Fruit fly (Drosophila melanogaster) whole organism, prepupa: ENCODE results near the gene CG1662.

Source experiments
- CG10631 ChIP-seq: fragments of 200-800 bp; sonication (Bioruptor generic); optimal IDR thresholded peaks from 2 replicates; lab custom pipeline; 2016; ENCODE audit warnings: missing biosample characterization, missing genetic modification characterization
- CG10669 ChIP-seq: fragments of 200-800 bp; sonication (Bioruptor generic); optimal IDR thresholded peaks from 3 replicates; lab custom pipeline; 2018; ENCODE audit warnings: missing biosample characterization, mild to moderate bottlenecking, missing genetic modification characterization, moderate library complexity
- CG11294 ChIP-seq: fragments of 200-800 bp; sonication (Bioruptor generic); IDR thresholded peaks from 2 replicates; pipeline ENCODE4 v1.3.6; 2022; ENCODE audit warnings: missing biosample characterization, missing genetic modification characterization
- CG1621 ChIP-seq: fragments of 200-800 bp; sonication (Bioruptor generic); optimal IDR thresholded peaks from 3 replicates; lab custom pipeline; 2018; ENCODE audit warnings: missing biosample characterization, mild to moderate bottlenecking, missing genetic modification characterization
- CG16779 ChIP-seq: fragments of 200-800 bp; sonication (Bioruptor generic); optimal IDR thresholded peaks from 3 replicates; lab custom pipeline; 2017; ENCODE audit warnings: missing biosample characterization, mild to moderate bottlenecking, missing genetic modification characterization
- CG31627 ChIP-seq: fragments of 200-800 bp; sonication (Bioruptor generic); optimal IDR thresholded peaks from 3 replicates; lab custom pipeline; 2016; ENCODE audit warnings: missing biosample characterization, missing genetic modification characterization
- CG32006 ChIP-seq: fragments of 200-800 bp; sonication (Bioruptor generic); optimal IDR thresholded peaks from 3 replicates; lab custom pipeline; 2017; ENCODE audit warnings: missing biosample characterization, mild to moderate bottlenecking, missing genetic modification characterization
- CG3919 ChIP-seq: fragments of 200-800 bp; sonication (Bioruptor generic); optimal IDR thresholded peaks from 3 replicates; lab custom pipeline; 2016; ENCODE audit warnings: missing biosample characterization, missing genetic modification characterization
- CG6163 ChIP-seq: fragments of 200-800 bp; sonication (Bioruptor generic); IDR thresholded peaks from 3 replicates; pipeline ENCODE4 v1.3.6; 2022; ENCODE audit warnings: missing biosample characterization, missing genetic modification characterization
- CG6276 ChIP-seq: fragments of 200-800 bp; sonication (Bioruptor generic); optimal IDR thresholded peaks from 2 replicates; lab custom pipeline; 2017; ENCODE audit warnings: missing biosample characterization, mild to moderate bottlenecking, missing genetic modification characterization
- CG6792 ChIP-seq: fragments of 200-800 bp; sonication (Bioruptor generic); optimal IDR thresholded peaks from 3 replicates; lab custom pipeline; 2016; ENCODE audit warnings: missing biosample characterization, missing genetic modification characterization
- CG6854 ChIP-seq: fragments of 200-800 bp; sonication (Bioruptor generic); optimal IDR thresholded peaks from 2 replicates; lab custom pipeline; 2017; ENCODE audit warnings: missing biosample characterization, mild to moderate bottlenecking, missing genetic modification characterization
- CG7368 ChIP-seq: fragments of 200-800 bp; sonication (Bioruptor generic); optimal IDR thresholded peaks from 3 replicates; lab custom pipeline; 2016; ENCODE audit warnings: missing biosample characterization, missing genetic modification characterization
- CG8119 ChIP-seq: fragments of 200-800 bp; sonication (Bioruptor generic); IDR thresholded peaks from 3 replicates; pipeline ENCODE4 v1.3.6; 2022; ENCODE audit warnings: missing biosample characterization, missing genetic modification characterization
- CG8319 ChIP-seq: fragments of 200-800 bp; sonication (Bioruptor generic); optimal IDR thresholded peaks from 3 replicates; lab custom pipeline; 2016; ENCODE audit warnings: missing biosample characterization, missing genetic modification characterization
- CG9139 ChIP-seq: fragments of 200-800 bp; sonication (Bioruptor generic); optimal IDR thresholded peaks from 3 replicates; lab custom pipeline; 2017; ENCODE audit warnings: missing biosample characterization, mild to moderate bottlenecking, missing genetic modification characterization
- Eip75B ChIP-seq: fragments of 200-800 bp; sonication (Bioruptor generic); optimal IDR thresholded peaks from 3 replicates; lab custom pipeline; 2016; ENCODE audit warnings: missing biosample characterization, missing genetic modification characterization
- Eip78C ChIP-seq: fragments of 200-800 bp; sonication (Bioruptor generic); peaks from one replicate; lab custom pipeline; 2016; ENCODE audit warnings: missing biosample characterization, missing genetic modification characterization
- Ets21C ChIP-seq: fragments of 200-800 bp; sonication (Bioruptor generic); optimal IDR thresholded peaks from 3 replicates; lab custom pipeline; 2016; ENCODE audit warnings: missing biosample characterization, missing genetic modification characterization
- Ets96B ChIP-seq: fragments of 200-800 bp; optimal IDR thresholded peaks from 2 replicates; lab custom pipeline; 2019; ENCODE audit warnings: missing biosample characterization, mild to moderate bottlenecking, missing genetic modification characterization, moderate library complexity
- Hr38 ChIP-seq: sonication (Bioruptor generic); optimal IDR thresholded peaks from 2 replicates; lab custom pipeline; 2016; ENCODE audit warnings: missing biosample characterization, missing genetic modification characterization
- Hr39 ChIP-seq: fragments of 200-800 bp; sonication (Bioruptor generic); optimal IDR thresholded peaks from 2 replicates; lab custom pipeline; 2016; ENCODE audit warnings: missing biosample characterization, missing genetic modification characterization
- Lpt ChIP-seq: fragments of 200-800 bp; sonication (Bioruptor generic); optimal IDR thresholded peaks from 3 replicates; lab custom pipeline; 2016; ENCODE audit warnings: missing biosample characterization, missing genetic modification characterization
- Met ChIP-seq: fragments of 200-800 bp; sonication (Bioruptor generic); optimal IDR thresholded peaks from 3 replicates; lab custom pipeline; 2016; ENCODE audit warnings: missing biosample characterization, missing genetic modification characterization
- Sox102F ChIP-seq: fragments of 200-800 bp; sonication (Bioruptor generic); optimal IDR thresholded peaks from 2 replicates; lab custom pipeline; 2016; ENCODE audit warnings: missing biosample characterization, mild to moderate bottlenecking, missing genetic modification characterization
- Sox15 ChIP-seq: fragments of 200-800 bp; sonication (Bioruptor generic); optimal IDR thresholded peaks from 3 replicates; lab custom pipeline; 2016; ENCODE audit warnings: missing biosample characterization, missing genetic modification characterization
- achi ChIP-seq: fragments of 200-800 bp; sonication (Bioruptor generic); optimal IDR thresholded peaks from 3 replicates; lab custom pipeline; 2016; ENCODE audit warnings: missing biosample characterization, missing genetic modification characterization
- acj6 ChIP-seq: fragments of 200-800 bp; sonication (Bioruptor generic); optimal IDR thresholded peaks from 3 replicates; lab custom pipeline; 2016; ENCODE audit warnings: missing biosample characterization, missing genetic modification characterization
- dac ChIP-seq: fragments of 200-800 bp; sonication (Bioruptor generic); optimal IDR thresholded peaks from 2 replicates; lab custom pipeline; 2017; ENCODE audit warnings: missing biosample characterization, mild to moderate bottlenecking, missing genetic modification characterization
- dsx ChIP-seq: fragments of 200-800 bp; optimal IDR thresholded peaks from 3 replicates; lab custom pipeline; 2019; ENCODE audit warnings: missing biosample characterization, mild to moderate bottlenecking, missing genetic modification characterization, moderate library complexity; ENCODE audit not compliant: poor library complexity, severe bottlenecking
- esn ChIP-seq: fragments of 200-800 bp; sonication (Bioruptor generic); optimal IDR thresholded peaks from 2 replicates; lab custom pipeline; 2016; ENCODE audit warnings: missing biosample characterization, mild to moderate bottlenecking, missing genetic modification characterization, moderate library complexity
- fd59A ChIP-seq: fragments of 200-800 bp; sonication (Bioruptor generic); optimal IDR thresholded peaks from 2 replicates; lab custom pipeline; 2017; ENCODE audit warnings: missing biosample characterization, mild to moderate bottlenecking, missing genetic modification characterization, missing genetic modification reagents
- fd85E ChIP-seq: fragments of 200-800 bp; sonication (Bioruptor generic); optimal IDR thresholded peaks from 3 replicates; lab custom pipeline; 2016; ENCODE audit warnings: missing biosample characterization, missing genetic modification characterization
- fkh ChIP-seq: fragments of 200-800 bp; sonication (Bioruptor generic); optimal IDR thresholded peaks from 3 replicates; lab custom pipeline; 2017; ENCODE audit warnings: missing biosample characterization, mild to moderate bottlenecking, missing genetic modification characterization, moderate library complexity
- lz ChIP-seq: fragments of 200-800 bp; sonication (Bioruptor generic); optimal IDR thresholded peaks from 3 replicates; lab custom pipeline; 2016; ENCODE audit warnings: missing biosample characterization, missing genetic modification characterization
- net ChIP-seq: fragments of 200-800 bp; sonication (Bioruptor generic); optimal IDR thresholded peaks from 3 replicates; lab custom pipeline; 2016; ENCODE audit warnings: missing biosample characterization, missing genetic modification characterization
- pdm3 ChIP-seq: fragments of 200-800 bp; sonication (Bioruptor generic); optimal IDR thresholded peaks from 3 replicates; lab custom pipeline; 2016; ENCODE audit warnings: missing biosample characterization, missing genetic modification characterization
- salr ChIP-seq, 2 experiments: fragments of 200-800 bp; sonication (Bioruptor generic); optimal IDR thresholded peaks; 3 replicates each; lab custom pipeline; 2016 to 2018; ENCODE audit warnings: missing biosample characterization in 2 of 2, missing genetic modification characterization in 2 of 2, mild to moderate bottlenecking in 1 of 2
- spab ChIP-seq: fragments of 200-800 bp; sonication (Bioruptor generic); optimal IDR thresholded peaks from 2 replicates; lab custom pipeline; 2017; ENCODE audit warnings: missing biosample characterization, mild to moderate bottlenecking, missing genetic modification characterization, missing genetic modification reagents
- svp ChIP-seq: fragments of 200-800 bp; sonication (Bioruptor generic); peaks from one replicate; lab custom pipeline; 2016; ENCODE audit warnings: missing biosample characterization, missing genetic modification characterization
- vri ChIP-seq: fragments of 200-800 bp; sonication (Bioruptor generic); optimal IDR thresholded peaks from 3 replicates; lab custom pipeline; 2016; ENCODE audit warnings: missing biosample characterization, mild to moderate bottlenecking, missing genetic modification characterization

Gene CG1662

dm6 chrX:13397610-13398009 lies 10.2 kb downstream of the CG1662 start:
- no peak for TF ChIP-seq Sox15 (GFP tag; lab: Kevin White, UChicago)

dm6 chrX:13401245-13401644 lies 13.9 kb downstream of the CG1662 start:
- TF ChIP-seq CG3919 (GFP tag; lab: Kevin White, UChicago) (peak; percentile 8), spab (no peak), Eip78C (peak; percentile 82), CG32006 (GFP tag; lab: Kevin White, UChicago) (no peak), CG8119 (GFP tag; lab: Robert Waterston, UW) (no peak), esn (GFP tag; lab: Kevin White, UChicago) (peak; percentile 0)

dm6 chrX:13402763-13403162 lies 15.4 kb downstream of the CG1662 start, which contains the start of gene CG12725:
Gene CG12725, minus strand, starts transcription at chrX:13402863.
- TF ChIP-seq CG16779 (tag; lab: Kevin White, UChicago) (no peak), net (GFP tag; lab: Kevin White, UChicago) (no peak), CG10669 (GFP tag; lab: Kevin White, UChicago) (no peak), CG6792 (GFP tag; lab: Kevin White, UChicago) (no peak), Lpt (GFP tag; lab: Kevin White, UChicago) (no peak), dsx (GFP tag; lab: Kevin White, UChicago) (no peak), fd59A (no peak), Eip75B (GFP tag; lab: Kevin White, UChicago) (no peak), Sox15 (GFP tag; lab: Kevin White, UChicago) (no peak), dac (GFP tag; lab: Kevin White, UChicago) (no peak), svp (no peak), salr (GFP tag; optimal IDR thresholded peaks at IDR 0.05; lab: Kevin White, UChicago) (no peak), vri (GFP tag; lab: Kevin White, UChicago) (no peak), acj6 (no peak), lz (GFP tag; lab: Kevin White, UChicago) (no peak), CG32006 (GFP tag; lab: Kevin White, UChicago) (no peak), Hr38 (GFP tag; lab: Kevin White, UChicago) (no peak), fkh (GFP tag; lab: Kevin White, UChicago) (no peak), Ets96B (tag; lab: Kevin White, UChicago) (no peak)
- TF ChIP-seq, all 60 proteins: peak for 0

DNA sequence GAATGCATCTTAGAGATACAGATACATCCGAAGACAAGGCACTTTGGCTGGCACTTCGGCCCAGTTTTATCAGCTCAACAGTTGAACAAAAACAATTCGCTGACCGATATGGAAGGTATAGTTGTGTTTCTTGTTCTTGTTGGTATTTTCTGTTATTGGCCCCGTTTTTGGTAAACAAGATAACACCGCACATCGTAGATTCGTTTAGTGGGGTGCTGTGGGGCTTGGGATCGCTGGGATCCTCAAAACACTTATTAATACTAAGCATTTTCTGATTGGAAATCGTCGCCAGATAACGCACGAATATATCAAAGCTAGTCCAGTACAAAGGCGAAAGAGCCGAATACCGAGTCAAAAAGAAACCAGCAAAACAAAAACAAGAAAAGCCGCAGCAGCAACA lies 16.2 kb downstream of the CG1662 start:
- TF ChIP-seq CG10669 (GFP tag; lab: Kevin White, UChicago) (no peak), CG6163 (peak; percentile 6; the same call in 1 of the 3 replicates)
- TF ChIP-seq, all 60 proteins: peak for 1

DNA sequence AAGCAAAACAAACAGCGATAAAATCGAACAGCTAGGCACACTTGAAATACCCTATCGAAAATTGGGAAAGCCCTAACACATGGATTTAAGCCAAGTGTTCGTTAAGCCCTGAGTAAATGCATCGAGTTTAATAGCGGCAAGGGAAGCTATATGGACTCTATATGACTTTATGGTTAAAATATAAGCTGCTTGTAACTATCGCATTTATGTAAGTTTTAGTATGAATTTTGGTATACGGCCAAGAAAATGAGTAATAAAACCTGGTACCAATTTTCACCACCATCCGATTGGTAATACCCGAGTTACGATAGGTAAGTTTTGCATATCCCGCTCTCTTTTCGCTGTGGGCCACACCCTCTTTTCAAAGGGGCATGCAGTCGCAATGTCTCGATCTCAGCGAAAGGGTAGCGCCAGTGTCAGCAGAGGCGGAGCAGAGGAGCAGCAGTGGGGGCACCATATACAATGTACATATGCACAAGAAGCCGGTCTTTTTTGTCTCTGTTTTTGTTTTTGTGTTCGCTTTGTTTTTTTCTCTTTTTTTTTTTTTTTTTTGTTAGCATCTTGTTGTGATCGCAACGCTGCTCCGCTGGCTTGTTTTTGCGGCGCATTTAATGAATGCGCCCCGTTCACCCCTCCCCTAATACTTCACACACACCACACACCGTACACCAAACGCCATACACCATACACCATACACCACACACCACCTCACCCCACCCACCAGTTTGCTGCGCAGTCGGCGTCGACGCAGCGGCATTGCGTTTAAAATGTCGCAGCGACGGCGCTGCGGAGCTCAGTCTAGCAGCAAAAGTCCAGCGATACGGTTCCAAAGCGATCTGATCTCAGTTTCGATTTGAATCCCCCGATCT lies 16.8 kb downstream of the CG1662 start, which contains the start of gene GstT4:
Gene GstT4 (plus strand): TSS at position 788 of the 869 bp plus-strand sequence.
- TF ChIP-seq CG3919 (GFP tag; lab: Kevin White, UChicago) (peak; percentile 92), spab (peak; percentile 89), Hr38 (GFP tag; lab: Kevin White, UChicago) (peak; percentile 66), fd85E (GFP tag; lab: Kevin White, UChicago) (peak; percentile 86), CG11294 (GFP tag; lab: Robert Waterston, UW) (peak; percentile 82), CG6854 (GFP tag; lab: Kevin White, UChicago) (peak; percentile 75), acj6 (peak; percentile 79), pdm3 (GFP tag; lab: Kevin White, UChicago) (peak; percentile 89), CG8119 (GFP tag; lab: Robert Waterston, UW) (peak; percentile 98), CG6276 (GFP tag; lab: Kevin White, UChicago) (peak; percentile 90), Met (GFP tag; lab: Kevin White, UChicago) (peak; percentile 70), Sox102F (peak; percentile 85), CG7368 (peak; percentile 95), net (GFP tag; lab: Kevin White, UChicago) (peak; percentile 97), CG1621 (tag; lab: Kevin White, UChicago) (peak; percentile 91), CG31627 (GFP tag; lab: Kevin White, UChicago) (peak; percentile 61), Hr39 (GFP tag; lab: Kevin White, UChicago) (peak; percentile 42), Eip78C (peak; percentile 93), dsx (GFP tag; lab: Kevin White, UChicago) (peak; percentile 95), Ets96B (tag; lab: Kevin White, UChicago) (peak; percentile 89), Ets21C (GFP tag; lab: Kevin White, UChicago) (peak; percentile 59), CG8319 (peak; percentile 78), achi (GFP tag; lab: Kevin White, UChicago) (peak; percentile 92), CG10631 (GFP tag; lab: Kevin White, UChicago) (peak; percentile 96), CG9139 (peak; percentile 97)
